Fruit fly (Drosophila melanogaster) whole organism, wandering third instar larva: Measurements from ENCODE around the gene CG45428.

Experiments
- Abd-B ChIP-seq: fragments of >200 bp; optimal IDR thresholded peaks from 2 replicates; lab custom pipeline; 2017; ENCODE audit warnings: missing biosample characterization, missing genetic modification characterization
- CG32264 ChIP-seq: fragments of 200-800 bp; sonication (Bioruptor generic); optimal IDR thresholded peaks from 2 replicates; lab custom pipeline; 2016; ENCODE audit warnings: missing biosample characterization, missing genetic modification characterization
- CG9705 ChIP-seq: fragments of 200-800 bp; sonication (Bioruptor generic); optimal IDR thresholded peaks from 2 replicates; lab custom pipeline; 2018; ENCODE audit warnings: missing biosample characterization, mild to moderate bottlenecking, missing genetic modification characterization
- CrebA ChIP-seq: fragments of 200-800 bp; sonication (Bioruptor generic); optimal IDR thresholded peaks from 2 replicates; lab custom pipeline; 2016; ENCODE audit warnings: missing biosample characterization, mild to moderate bottlenecking, missing genetic modification characterization, borderline replicate concordance
- Dfd ChIP-seq: fragments of >200 bp; optimal IDR thresholded peaks from 2 replicates; lab custom pipeline; 2017; ENCODE audit warnings: missing biosample characterization, missing genetic modification characterization
- Dif ChIP-seq: fragments of 200-275, 200-300 bp; sonication (Bioruptor generic); optimal IDR thresholded peaks from 2 replicates; lab custom pipeline; 2018; ENCODE audit warnings: missing biosample characterization, missing genetic modification characterization; ENCODE audit not compliant: partially characterized antibody
- GATAd ChIP-seq: sonication (Bioruptor generic); optimal IDR thresholded peaks from 2 replicates; lab custom pipeline; 2016; ENCODE audit warnings: missing biosample characterization, missing genetic modification characterization
- HLH106 ChIP-seq: fragments of 200-800 bp; optimal IDR thresholded peaks from 3 replicates; lab custom pipeline; 2019; ENCODE audit warnings: missing biosample characterization, mild to moderate bottlenecking, missing genetic modification characterization, moderate library complexity
- Hnf4 ChIP-seq: fragments of 200-800 bp; sonication (Bioruptor generic); optimal IDR thresholded peaks from 2 replicates; lab custom pipeline; 2016; ENCODE audit warnings: missing biosample characterization, mild to moderate bottlenecking, missing genetic modification characterization
- Hr78 ChIP-seq: fragments of >200 bp; optimal IDR thresholded peaks from 2 replicates; lab custom pipeline; 2017; ENCODE audit warnings: missing biosample characterization, missing genetic modification characterization
- Hr83 ChIP-seq: fragments of 200-300 bp; sonication (Bioruptor generic); optimal IDR thresholded peaks from 2 replicates; lab custom pipeline; 2016; ENCODE audit warnings: missing biosample characterization, mild to moderate bottlenecking, missing genetic modification characterization, moderate library complexity; ENCODE audit not compliant: poor library complexity, severe bottlenecking
- Jra ChIP-seq: sonication (Bioruptor generic); optimal IDR thresholded peaks from 2 replicates; lab custom pipeline; 2016; ENCODE audit warnings: missing biosample characterization, missing genetic modification characterization
- Mio ChIP-seq: sonication (Bioruptor generic); optimal IDR thresholded peaks from 2 replicates; lab custom pipeline; 2016; ENCODE audit warnings: missing biosample characterization, missing genetic modification characterization
- Myc ChIP-seq: fragments of >200 bp; optimal IDR thresholded peaks from 2 replicates; lab custom pipeline; 2017
- N ChIP-seq: fragments of >200 bp; optimal IDR thresholded peaks from 2 replicates; lab custom pipeline; 2018; ENCODE audit warnings: missing biosample characterization, missing external identifiers, missing genetic modification characterization
- OdsH ChIP-seq: fragments of 200-800 bp; sonication (Bioruptor generic); optimal IDR thresholded peaks from 2 replicates; lab custom pipeline; 2016; ENCODE audit warnings: missing biosample characterization, mild to moderate bottlenecking, missing genetic modification characterization
- Rel ChIP-seq, 2 experiments: fragments of 200-800 bp; sonication (Bioruptor generic) in 1 of 2; optimal IDR thresholded peaks; 2 replicates in 1 of 2; 3 replicates in 1 of 2; lab custom pipeline; 2016 to 2019; ENCODE audit warnings: mild to moderate bottlenecking in 2 of 2, missing biosample characterization in 2 of 2, missing genetic modification characterization in 2 of 2, moderate library complexity in 1 of 2
- Sp1 ChIP-seq: fragments of 200-800 bp; sonication (Bioruptor generic); optimal IDR thresholded peaks from 3 replicates; lab custom pipeline; 2019; ENCODE audit warnings: missing biosample characterization, mild to moderate bottlenecking, missing genetic modification characterization, moderate library complexity
- Vsx2 ChIP-seq: fragments of 200-300, 225-300 bp; sonication (Bioruptor generic); optimal IDR thresholded peaks from 2 replicates; lab custom pipeline; 2018; ENCODE audit warnings: missing biosample characterization, missing genetic modification characterization; ENCODE audit not compliant: partially characterized antibody
- br ChIP-seq: fragments of 200-800 bp; sonication (Bioruptor generic); optimal IDR thresholded peaks from 2 replicates; lab custom pipeline; 2016; ENCODE audit warnings: missing biosample characterization, missing genetic modification characterization
- brk ChIP-seq: fragments of 200-800 bp; sonication (Bioruptor generic); optimal IDR thresholded peaks from 2 replicates; lab custom pipeline; 2016; ENCODE audit warnings: missing biosample characterization, mild to moderate bottlenecking, missing genetic modification characterization
- dl ChIP-seq, 2 experiments: fragments of 175-275, 200-275 bp in 1 of 2; fragments of 200-275 bp in 1 of 2; sonication (Bioruptor generic); optimal IDR thresholded peaks; lab custom pipeline; 2018; ENCODE audit warnings: mild to moderate bottlenecking in 2 of 2, missing biosample characterization in 2 of 2, missing genetic modification characterization in 2 of 2, moderate library complexity in 2 of 2; ENCODE audit not compliant: partially characterized antibody in 2 of 2, insufficient read depth in 1 of 2
- dmrt93B ChIP-seq: fragments of 200-800 bp; sonication (Bioruptor generic); optimal IDR thresholded peaks from 2 replicates; lab custom pipeline; 2018; ENCODE audit warnings: missing biosample characterization, mild to moderate bottlenecking, missing genetic modification characterization
- dsf ChIP-seq: sonication (Bioruptor generic); optimal IDR thresholded peaks from 2 replicates; lab custom pipeline; 2016; ENCODE audit warnings: missing biosample characterization, missing genetic modification characterization, borderline replicate concordance
- ey ChIP-seq: fragments of 200-800 bp; sonication (Bioruptor generic); optimal IDR thresholded peaks from 2 replicates; lab custom pipeline; 2016; ENCODE audit warnings: missing biosample characterization, missing genetic modification characterization
- foxo ChIP-seq, 2 experiments: fragments of 200-800 bp; sonication (Bioruptor generic); optimal IDR thresholded peaks; 2 replicates in 1 of 2; 3 replicates in 1 of 2; lab custom pipeline; 2016 to 2017; ENCODE audit warnings: missing biosample characterization in 2 of 2, missing genetic modification characterization in 2 of 2
- fru ChIP-seq: fragments of 200-800 bp; sonication (Bioruptor generic); optimal IDR thresholded peaks from 3 replicates; lab custom pipeline; 2016; ENCODE audit warnings: missing biosample characterization, mild to moderate bottlenecking, missing genetic modification characterization
- h ChIP-seq: fragments of 200-800 bp; sonication (Bioruptor generic); optimal IDR thresholded peaks from 3 replicates; lab custom pipeline; 2016; ENCODE audit warnings: missing biosample characterization, mild to moderate bottlenecking, missing genetic modification characterization
- jim ChIP-seq: fragments of 175-275, 200-325 bp; sonication (Bioruptor generic); optimal IDR thresholded peaks from 2 replicates; lab custom pipeline; 2016; ENCODE audit warnings: missing biosample characterization, mild to moderate bottlenecking, missing genetic modification characterization
- lola ChIP-seq: fragments of >200 bp; optimal IDR thresholded peaks from 2 replicates; lab custom pipeline; 2017; ENCODE audit warnings: missing biosample characterization, missing genetic modification characterization
- pan ChIP-seq: fragments of >200 bp; optimal IDR thresholded peaks from 2 replicates; lab custom pipeline; 2017
- psq ChIP-seq: fragments of 200-800 bp; sonication (Bioruptor generic); optimal IDR thresholded peaks from 3 replicates; lab custom pipeline; 2017; ENCODE audit warnings: missing biosample characterization, mild to moderate bottlenecking, missing genetic modification characterization, moderate library complexity
- rgr ChIP-seq: fragments of 200-800 bp; sonication (Bioruptor generic); optimal IDR thresholded peaks from 3 replicates; lab custom pipeline; 2016; ENCODE audit warnings: missing biosample characterization, mild to moderate bottlenecking, missing genetic modification characterization
- sage ChIP-seq: fragments of 200-800 bp; sonication (Bioruptor generic); optimal IDR thresholded peaks from 2 replicates; lab custom pipeline; 2016; ENCODE audit warnings: missing biosample characterization, mild to moderate bottlenecking, missing genetic modification characterization
- sv ChIP-seq: fragments of 200-800 bp; sonication (Bioruptor generic); optimal IDR thresholded peaks from 3 replicates; lab custom pipeline; 2016; ENCODE audit warnings: missing biosample characterization, missing genetic modification characterization
- tai ChIP-seq: sonication (Bioruptor generic); optimal IDR thresholded peaks from 2 replicates; lab custom pipeline; 2016; ENCODE audit warnings: missing biosample characterization, missing genetic modification characterization
- usp ChIP-seq: fragments of >200 bp; optimal IDR thresholded peaks from 2 replicates; lab custom pipeline; 2017; ENCODE audit warnings: missing biosample characterization, missing genetic modification characterization
- woc ChIP-seq: sonication (Bioruptor generic); optimal IDR thresholded peaks from 2 replicates; lab custom pipeline; 2016; ENCODE audit warnings: missing biosample characterization, mild to moderate bottlenecking, missing genetic modification characterization

CG45428 gene

dm6 chr3L:22864254-22865060 lies 27.6 kb upstream of the CG45428 start, which contains the start of gene CG33170:
Gene CG33170, plus strand, starts transcription at chr3L:22864600.
- TF ChIP-seq Rel (GFP tag; optimal IDR thresholded peaks at IDR 0.05; lab: Kevin White, UChicago) (no peak), Rel (tag; optimal IDR thresholded peaks at IDR 0.05; lab: Kevin White, UChicago) (peak; percentile 15), CG32264 (GFP tag; lab: Kevin White, UChicago) (no peak), jim (GFP tag; lab: Kevin White, UChicago) (no peak), brk (GFP tag; lab: Kevin White, UChicago) (no peak), br (GFP tag; lab: Kevin White, UChicago) (peak; percentile 2), dmrt93B (GFP tag; lab: Kevin White, UChicago) (no peak), Jra (GFP tag; lab: Kevin White, UChicago) (peak; percentile 62), Hnf4 (GFP tag; lab: Kevin White, UChicago) (no peak), ey (no peak), rgr (GFP tag; lab: Kevin White, UChicago) (no peak), Hr83 (GFP tag; lab: Kevin White, UChicago) (no peak), h (GFP tag; lab: Kevin White, UChicago) (no peak)

- peak; percentile 82 for TF ChIP-seq dmrt93B (GFP tag; lab: Kevin White, UChicago)
- no peak for TF ChIP-seq Mio (GFP tag; lab: Kevin White, UChicago)
- no peak for TF ChIP-seq Dfd (GFP tag; lab: Kevin White, UChicago)
- TF ChIP-seq usp (GFP tag; lab: Kevin White, UChicago): no peak
- peak; percentile 46 for TF ChIP-seq jim (GFP tag; lab: Kevin White, UChicago)
- peak; percentile 70 for TF ChIP-seq ey
- TF ChIP-seq dsf (GFP tag; lab: Kevin White, UChicago): no peak
- peak; percentile 89 for TF ChIP-seq Jra (GFP tag; lab: Kevin White, UChicago)
- TF ChIP-seq Hr78 (GFP tag; lab: Kevin White, UChicago): no peak
- TF ChIP-seq psq: peak; percentile 67
- peak; percentile 78 for TF ChIP-seq sv
- peak; percentile 62 for TF ChIP-seq Sp1 (GFP tag; lab: Kevin White, UChicago)
- TF ChIP-seq woc (GFP tag; lab: Kevin White, UChicago): no peak
- peak; percentile 81 for TF ChIP-seq fru
- peak; percentile 81 for TF ChIP-seq h (GFP tag; lab: Kevin White, UChicago)
- peak; percentile 89 to 93 for TF ChIP-seq dl (GFP tag; optimal IDR thresholded peaks at IDR 0.05; lab: Kevin White, UChicago; ENCODE audit: insufficient read depth in 1 of 2, partially characterized antibody in 2 of 2)
- TF ChIP-seq Hnf4 (GFP tag; lab: Kevin White, UChicago): peak; percentile 82
- no peak for TF ChIP-seq tai (GFP tag; lab: Kevin White, UChicago)
- TF ChIP-seq sage (GFP tag; lab: Kevin White, UChicago): no peak
- no peak for TF ChIP-seq CG32264 (GFP tag; lab: Kevin White, UChicago)
- TF ChIP-seq CG9705 (GFP tag; lab: Kevin White, UChicago): peak; percentile 84
- no peak for TF ChIP-seq brk (GFP tag; lab: Kevin White, UChicago)
- no peak for TF ChIP-seq Myc (lab: Kevin White, UChicago)
- TF ChIP-seq pan (lab: Kevin White, UChicago): no peak
- no peak for TF ChIP-seq GATAd (GFP tag; lab: Kevin White, UChicago)
- TF ChIP-seq Dif (GFP tag; lab: Kevin White, UChicago): peak; percentile 100
- peak; percentile 82 for TF ChIP-seq Hr83 (GFP tag; lab: Kevin White, UChicago)
- peak; percentile 79 for TF ChIP-seq rgr (GFP tag; lab: Kevin White, UChicago)
- TF ChIP-seq OdsH (GFP tag; lab: Kevin White, UChicago): peak; percentile 42
- peak; percentile 80 for TF ChIP-seq br (GFP tag; lab: Kevin White, UChicago)
- TF ChIP-seq HLH106 (tag; lab: Kevin White, UChicago): peak; percentile 79
- no peak for TF ChIP-seq Vsx2 (GFP tag; lab: Kevin White, UChicago)
- TF ChIP-seq foxo (GFP tag; optimal IDR thresholded peaks at IDR 0.05; lab: Kevin White, UChicago): peak in 1 of 2 experiments; percentile 81
- peak; percentile 81 for TF ChIP-seq CrebA (GFP tag; lab: Kevin White, UChicago)
- TF ChIP-seq N (GFP tag; lab: Kevin White, UChicago): no peak
- TF ChIP-seq Abd-B (GFP tag; lab: Kevin White, UChicago): no peak
- no peak for TF ChIP-seq Rel (GFP tag; optimal IDR thresholded peaks at IDR 0.05; lab: Kevin White, UChicago)
- TF ChIP-seq Rel (tag; optimal IDR thresholded peaks at IDR 0.05; lab: Kevin White, UChicago): peak; percentile 65
- TF ChIP-seq lola (GFP tag; lab: Kevin White, UChicago): no peak
Observed at dm6 chr3L:22863367-22864078, 26.7 kb upstream of the CG45428 start, which contains the start of gene CG33169. Gene CG33169, plus strand, starts transcription at chr3L:22863864.
